Fruit fly (Drosophila melanogaster): Measurements from ENCODE around the gene CG8173.

The CG8173 gene

dm6 chrX:17702738-17703570 is 6.5 kb downstream of the CG8173 start, which contains the start of the genes CG8188 and par-6:
Gene CG8188, minus strand, starts transcription at chrX:17703024.
Gene par-6, plus strand, starts transcription at chrX:17703352.
- TF ChIP-seq CG32121 (GFP tag; IDR thresholded peaks at IDR 0.05), result peak; percentile 70
- peak; percentile 74 for TF ChIP-seq CG17806 (tag; optimal IDR thresholded peaks at IDR 0.05)
- peak; percentile 93 for TF ChIP-seq fd96Ca (GFP tag; IDR thresholded peaks at IDR 0.05)
- TF ChIP-seq rn (GFP tag; IDR thresholded peaks at IDR 0.05), result peak; percentile 71; the same call in 1 of the 2 replicates
- TF ChIP-seq CG14655 (GFP tag; optimal IDR thresholded peaks at IDR 0.05), result no peak
- peak; percentile 79 for TF ChIP-seq Snoo (tag; optimal IDR thresholded peaks at IDR 0.05)
- TF ChIP-seq CG4496 (GFP tag; IDR thresholded peaks at IDR 0.05), result peak; percentile 92
- peak; percentile 41 for TF ChIP-seq CG13204 (GFP tag; optimal IDR thresholded peaks at IDR 0.05)
- peak; percentile 81 for TF ChIP-seq CG8159 (tag; optimal IDR thresholded peaks at IDR 0.05)
- peak; percentile 72 for TF ChIP-seq CG9948 (tag; optimal IDR thresholded peaks at IDR 0.05)
- peak; percentile 76 for TF ChIP-seq CG8301 (tag; optimal IDR thresholded peaks at IDR 0.05)
- peak; percentile 30; the same call in 1 of the 2 replicates for TF ChIP-seq CG10348 (GFP tag; IDR thresholded peaks at IDR 0.05)
- peak; percentile 91 for TF ChIP-seq Pif1A (GFP tag; optimal IDR thresholded peaks at IDR 0.05)
- no peak for TF ChIP-seq EcR (GFP tag; optimal IDR thresholded peaks at IDR 0.05)
- peak; percentile 87 for TF ChIP-seq Ets98B (GFP tag; IDR thresholded peaks at IDR 0.05)
- no peak for TF ChIP-seq D1 (tag; optimal IDR thresholded peaks at IDR 0.05)
- peak; percentile 90 for TF ChIP-seq Pif1B (GFP tag; optimal IDR thresholded peaks at IDR 0.05)
- peak; percentile 73 for TF ChIP-seq CG34367 (tag; optimal IDR thresholded peaks at IDR 0.05)
- TF ChIP-seq gl (tag; optimal IDR thresholded peaks at IDR 0.05), result peak; percentile 54
- peak; percentile 85 for TF ChIP-seq CG12605 (GFP tag; IDR thresholded peaks at IDR 0.05)
- TF ChIP-seq CG15710 (tag; optimal IDR thresholded peaks at IDR 0.05), result peak; percentile 82

- TF ChIP-seq CG15710 (tag; optimal IDR thresholded peaks at IDR 0.05) (peak; percentile 89), CG13204 (GFP tag; optimal IDR thresholded peaks at IDR 0.05) (peak; percentile 36), CG14655 (GFP tag; optimal IDR thresholded peaks at IDR 0.05) (peak; percentile 90), Pif1A (GFP tag; optimal IDR thresholded peaks at IDR 0.05) (peak; percentile 90), CG34367 (tag; optimal IDR thresholded peaks at IDR 0.05) (peak; percentile 81), Ets98B (GFP tag; IDR thresholded peaks at IDR 0.05) (peak; percentile 53), Snoo (tag; optimal IDR thresholded peaks at IDR 0.05) (peak; percentile 87), CG32121 (GFP tag; IDR thresholded peaks at IDR 0.05) (peak; percentile 76), EcR (GFP tag; optimal IDR thresholded peaks at IDR 0.05) (peak; percentile 2), D1 (tag; optimal IDR thresholded peaks at IDR 0.05) (peak; percentile 84), CG10348 (GFP tag; IDR thresholded peaks at IDR 0.05) (no peak), CG12605 (GFP tag; IDR thresholded peaks at IDR 0.05) (peak; percentile 38; the same call in 1 of the 2 replicates), gl (tag; optimal IDR thresholded peaks at IDR 0.05) (peak; percentile 27), CG4496 (GFP tag; IDR thresholded peaks at IDR 0.05) (0 out of 3 replicates have a peak, but pooled peaks have one; percentile 48), CG17806 (tag; optimal IDR thresholded peaks at IDR 0.05) (peak; percentile 75), CG8301 (tag; optimal IDR thresholded peaks at IDR 0.05) (peak; percentile 88), rn (GFP tag; IDR thresholded peaks at IDR 0.05) (0 out of 2 replicates have a peak, but pooled peaks have one; percentile 24), Pif1B (GFP tag; optimal IDR thresholded peaks at IDR 0.05) (peak; percentile 90), CG9948 (tag; optimal IDR thresholded peaks at IDR 0.05) (peak; percentile 84), fd96Ca (GFP tag; IDR thresholded peaks at IDR 0.05) (peak; percentile 79), CG8159 (tag; optimal IDR thresholded peaks at IDR 0.05) (peak; percentile 90)
Measured at dm6 chrX:17698864-17699504, 10.5 kb downstream of the CG8173 start.

- TF ChIP-seq CG13204 (GFP tag; optimal IDR thresholded peaks at IDR 0.05), result peak; percentile 5
- no peak for TF ChIP-seq CG8159 (tag; optimal IDR thresholded peaks at IDR 0.05)
- TF ChIP-seq CG10348 (GFP tag; IDR thresholded peaks at IDR 0.05), result no peak
- TF ChIP-seq Pif1B (GFP tag; optimal IDR thresholded peaks at IDR 0.05), result no peak
- no peak for TF ChIP-seq Ets98B (GFP tag; IDR thresholded peaks at IDR 0.05)
- TF ChIP-seq CG32121 (GFP tag; IDR thresholded peaks at IDR 0.05), result no peak
- TF ChIP-seq CG14655 (GFP tag; optimal IDR thresholded peaks at IDR 0.05), result no peak
- TF ChIP-seq D1 (tag; optimal IDR thresholded peaks at IDR 0.05), result no peak
- TF ChIP-seq CG9948 (tag; optimal IDR thresholded peaks at IDR 0.05), result no peak
Measured at dm6 chrX:17698436-17698835, 11.0 kb downstream of the CG8173 start, which contains the start of gene chas. Gene chas, minus strand, starts transcription at chrX:17698730.

- TF ChIP-seq D1 (tag; optimal IDR thresholded peaks at IDR 0.05), result no peak
- TF ChIP-seq CG12605 (GFP tag; IDR thresholded peaks at IDR 0.05), result no peak
- no peak for TF ChIP-seq CG4496 (GFP tag; IDR thresholded peaks at IDR 0.05)
- no peak for TF ChIP-seq CG17806 (tag; optimal IDR thresholded peaks at IDR 0.05)
- TF ChIP-seq CG15710 (tag; optimal IDR thresholded peaks at IDR 0.05), result no peak
- TF ChIP-seq Ets98B (GFP tag; IDR thresholded peaks at IDR 0.05), result no peak
- TF ChIP-seq CG14655 (GFP tag; optimal IDR thresholded peaks at IDR 0.05), result no peak
Measured at dm6 chrX:17697703-17698145, 11.7 kb downstream of the CG8173 start.

- peak; percentile 23 for TF ChIP-seq CG15710 (tag; optimal IDR thresholded peaks at IDR 0.05)
- TF ChIP-seq Snoo (tag; optimal IDR thresholded peaks at IDR 0.05), result no peak
- TF ChIP-seq CG8159 (tag; optimal IDR thresholded peaks at IDR 0.05), result peak; percentile 38
- no peak for TF ChIP-seq CG17806 (tag; optimal IDR thresholded peaks at IDR 0.05)
Measured at dm6 chrX:17697266-17697665, 12.2 kb downstream of the CG8173 start.

Measured in whole organism, pupa.